Fruit fly (Drosophila melanogaster) Kc167 (cell line): Measurements from ENCODE around the gene TotE.

ENCODE experiments used
- psq ChIP-seq: fragments of >200 bp; optimal IDR thresholded peaks from 2 replicates; lab custom pipeline; 2017; ENCODE audit warnings: missing external identifiers
- ttk ChIP-seq: sonication (Bioruptor generic); optimal IDR thresholded peaks from 2 replicates; lab custom pipeline; 2017; ENCODE audit warnings: missing external identifiers

DNA sequence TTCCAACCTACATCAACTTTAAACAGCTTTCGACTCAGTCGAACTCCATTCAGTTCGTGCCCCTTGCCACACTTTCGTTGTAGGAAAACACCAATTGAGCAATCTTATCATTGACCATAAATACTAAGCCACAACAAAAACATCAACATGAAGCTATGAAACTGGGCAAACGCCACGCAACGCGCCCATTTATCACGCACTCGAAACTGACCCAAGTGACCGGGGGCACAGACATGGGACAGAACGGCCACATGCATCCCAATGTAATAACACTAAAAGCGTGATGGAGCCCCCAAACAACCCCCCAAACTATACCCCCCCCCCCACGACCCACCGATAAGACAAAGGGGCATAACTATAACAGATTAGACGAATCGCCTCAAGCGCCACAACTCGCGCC is 19.2 kb upstream of the TotE start:
- TF ChIP-seq psq (lab: Kevin White, UChicago) (no peak), ttk (no peak)
